Fruit fly (Drosophila melanogaster): ENCODE results near the gene CG11029.

The CG11029 gene

dm6 chr2L:5720407-5721228 is 25.3 kb upstream of the CG11029 start, which contains the start of the genes CG11149 and sip1 (continued):
- TF ChIP-seq Hr3 (GFP tag; optimal IDR thresholded peaks at IDR 0.05) (no peak), CG9437 (GFP tag; optimal IDR thresholded peaks at IDR 0.05) (no peak), cas (GFP tag; IDR thresholded peaks at IDR 0.05) (no peak), Stat92E (GFP tag; optimal IDR thresholded peaks at IDR 0.05) (peak in 1 of 3 experiments; percentile 21), scrt (GFP tag; optimal IDR thresholded peaks at IDR 0.05) (no peak), CG8388 (GFP tag; optimal IDR thresholded peaks at IDR 0.05) (no peak), nerfin-1 (tag; optimal IDR thresholded peaks at IDR 0.05) (peak; percentile 85), CG43689 (GFP tag; IDR thresholded peaks at IDR 0.05) (no peak), pros (GFP tag; optimal IDR thresholded peaks at IDR 0.05) (no peak), jing (GFP tag; optimal IDR thresholded peaks at IDR 0.05) (no peak), CG4282 (GFP tag; optimal IDR thresholded peaks at IDR 0.05) (no peak), Dref (GFP tag; IDR thresholded peaks at IDR 0.05) (peak; percentile 69), Sry-δ (GFP tag; optimal IDR thresholded peaks at IDR 0.05) (peak; percentile 74), pita (GFP tag; optimal IDR thresholded peaks at IDR 0.05) (no peak), ttk (GFP tag; IDR thresholded peaks at IDR 0.05) (no peak), CG6791 (GFP tag; IDR thresholded peaks at IDR 0.05; ENCODE audit: partially characterized antibody) (peak; percentile 46; the same call in 1 of the 3 replicates), CG11085 (GFP tag; IDR thresholded peaks at IDR 0.05) (no peak), Atf-2 (GFP tag; optimal IDR thresholded peaks at IDR 0.05) (no peak), fd64A (GFP tag; optimal IDR thresholded peaks at IDR 0.05) (no peak), Hr51 (GFP tag; optimal IDR thresholded peaks at IDR 0.05) (no peak), Dfd (GFP tag; optimal IDR thresholded peaks at IDR 0.05) (no peak), CG7786 (GFP tag; optimal IDR thresholded peaks at IDR 0.05) (no peak), CG12942 (GFP tag; optimal IDR thresholded peaks at IDR 0.05) (no peak), ewg (GFP tag; optimal IDR thresholded peaks at IDR 0.05) (no peak), cad (GFP tag; optimal IDR thresholded peaks at IDR 0.05) (no peak), usp (GFP tag; optimal IDR thresholded peaks at IDR 0.05) (no peak), MBD-R2 (GFP tag; IDR thresholded peaks at IDR 0.05) (peak; percentile 39; the same call in 1 of the 2 replicates), sens (GFP tag) (peak; percentile 43), CG10274 (GFP tag; optimal IDR thresholded peaks at IDR 0.05) (no peak), zen2 (GFP tag; IDR thresholded peaks at IDR 0.05; ENCODE audit: partially characterized antibody) (peak; percentile 76; the same call in 2 of the 3 replicates), CG7963 (GFP tag; IDR thresholded peaks at IDR 0.05; ENCODE audit: partially characterized antibody) (peak; percentile 51; the same call in 1 of the 3 replicates), dimm (GFP tag; IDR thresholded peaks at IDR 0.05) (no peak), Scr (GFP tag; IDR thresholded peaks at IDR 0.05; ENCODE audit: partially characterized antibody) (peak; percentile 61), Aef1 (GFP tag; IDR thresholded peaks at IDR 0.05) (no peak), CG12071 (GFP tag; optimal IDR thresholded peaks at IDR 0.05) (no peak), Oli (tag; optimal IDR thresholded peaks at IDR 0.05) (no peak), jigr1 (GFP tag; IDR thresholded peaks at IDR 0.05) (no peak), Dll (GFP tag; IDR thresholded peaks at IDR 0.05; ENCODE audit: partially characterized antibody) (peak; percentile 80), CG7745 (tag; optimal IDR thresholded peaks at IDR 0.05) (no peak), MESR4 (GFP tag; optimal IDR thresholded peaks at IDR 0.05) (peak; percentile 13), Optix (GFP tag; IDR thresholded peaks at IDR 0.05) (no peak), sim (GFP tag; IDR thresholded peaks at IDR 0.05) (no peak), mirr (GFP tag; optimal IDR thresholded peaks at IDR 0.05) (peak; percentile 27), insv (GFP tag; optimal IDR thresholded peaks at IDR 0.05) (no peak), CG14860 (GFP tag; IDR thresholded peaks at IDR 0.05; ENCODE audit: partially characterized antibody) (peak; percentile 54; the same call in 1 of the 3 replicates), CG3995 (GFP tag; optimal IDR thresholded peaks at IDR 0.05) (no peak), ac (GFP tag; optimal IDR thresholded peaks at IDR 0.05) (no peak), CG10654 (GFP tag; optimal IDR thresholded peaks at IDR 0.05) (no peak), otp (GFP tag; IDR thresholded peaks at IDR 0.05) (no peak)

Data from whole organism, embryonic.